2 fruit fly cellular contexts compared by ENCODE assay signal in genomic region chr3R:25277112-25277511, dm6.
TF ChIP-seq lines count a peak whose summit lies in the region.

CG10513 (minus strand) TSS chr3R:25277212.

- TF ChIP-seq CTCF in whole organism, embryonic (GFP tag; optimal IDR thresholded peaks at IDR 0.05; lab: Kevin White, UChicago) = no peak

TF ChIP-seq in whole organism, embryonic, 481 proteins besides CTCF, POLR2A, EP300 and RAD21:
- TF ChIP-seq Ets65A (GFP tag; lab: Kevin White, UChicago) (peak; percentile 26), Fer3 (tag; optimal IDR thresholded peaks at IDR 0.05; lab: Kevin White, UChicago) (no peak), Mrtf (GFP tag; IDR thresholded peaks at IDR 0.05; lab: Robert Waterston, UW) (0 out of 3 replicates have a peak, but pooled peaks have one; percentile 8)

TF ChIP-seq in whole organism, prepupa, 60 proteins besides CTCF, POLR2A, EP300 and RAD21:
- TF ChIP-seq CG32006 (GFP tag; optimal IDR thresholded peaks at IDR 0.05; lab: Kevin White, UChicago) (no peak), CG11902 (GFP tag; optimal IDR thresholded peaks at IDR 0.05; lab: Kevin White, UChicago) (no peak), CG6854 (GFP tag; optimal IDR thresholded peaks at IDR 0.05; lab: Kevin White, UChicago) (no peak), lz (GFP tag; optimal IDR thresholded peaks at IDR 0.05; lab: Kevin White, UChicago) (no peak), vri (GFP tag; optimal IDR thresholded peaks at IDR 0.05; lab: Kevin White, UChicago) (peak; percentile 6), Ets21C (GFP tag; optimal IDR thresholded peaks at IDR 0.05; lab: Kevin White, UChicago) (no peak), spab (GFP tag; optimal IDR thresholded peaks at IDR 0.05; lab: Kevin White, UChicago) (no peak), acj6 (GFP tag; optimal IDR thresholded peaks at IDR 0.05; lab: Kevin White, UChicago) (no peak)
TF ChIP-seq in whole organism, prepupa: peak in this region for 1.
